Fruit fly (Drosophila melanogaster) whole organism, prepupa: ENCODE results near the gene Dhc93AB.

Source experiments
- Blimp-1 ChIP-seq: fragments of 200-800 bp; sonication (Bioruptor generic); optimal IDR thresholded peaks from 3 replicates; lab custom pipeline; 2017; ENCODE audit warnings: missing biosample characterization, missing genetic modification characterization, mild to moderate bottlenecking, moderate library complexity, missing genetic modification reagents
- CG10631 ChIP-seq: fragments of 200-800 bp; sonication (Bioruptor generic); optimal IDR thresholded peaks from 2 replicates; lab custom pipeline; 2016; ENCODE audit warnings: missing biosample characterization, missing genetic modification characterization
- CG11762 ChIP-seq: fragments of 200-800 bp; sonication (Bioruptor generic); optimal IDR thresholded peaks from 3 replicates; lab custom pipeline; 2016; ENCODE audit warnings: missing biosample characterization, missing genetic modification characterization; ENCODE audit not compliant: insufficient read depth
- CG1621 ChIP-seq: fragments of 200-800 bp; sonication (Bioruptor generic); optimal IDR thresholded peaks from 3 replicates; lab custom pipeline; 2018; ENCODE audit warnings: missing biosample characterization, mild to moderate bottlenecking, missing genetic modification characterization
- CG16779 ChIP-seq: fragments of 200-800 bp; sonication (Bioruptor generic); optimal IDR thresholded peaks from 3 replicates; lab custom pipeline; 2017; ENCODE audit warnings: missing biosample characterization, mild to moderate bottlenecking, missing genetic modification characterization
- CG3032 ChIP-seq: fragments of 200-800 bp; optimal IDR thresholded peaks from 2 replicates; lab custom pipeline; 2019; ENCODE audit warnings: missing biosample characterization, mild to moderate bottlenecking, missing genetic modification characterization, moderate library complexity
- CG34406 ChIP-seq: fragments of 200-800 bp; sonication (Bioruptor generic); optimal IDR thresholded peaks from 3 replicates; lab custom pipeline; 2016; ENCODE audit warnings: missing biosample characterization, missing genetic modification characterization
- CG4318 ChIP-seq: fragments of 200-800 bp; sonication (Bioruptor generic); optimal IDR thresholded peaks from 3 replicates; lab custom pipeline; 2017; ENCODE audit warnings: missing biosample characterization, mild to moderate bottlenecking, missing genetic modification characterization
- CG6163 ChIP-seq: fragments of 200-800 bp; sonication (Bioruptor generic); IDR thresholded peaks from 3 replicates; pipeline ENCODE4 v1.3.6; 2022; ENCODE audit warnings: missing biosample characterization, missing genetic modification characterization
- CG6276 ChIP-seq: fragments of 200-800 bp; sonication (Bioruptor generic); optimal IDR thresholded peaks from 2 replicates; lab custom pipeline; 2017; ENCODE audit warnings: missing biosample characterization, mild to moderate bottlenecking, missing genetic modification characterization
- CG6808 ChIP-seq: fragments of 200-800 bp; sonication (Bioruptor generic); optimal IDR thresholded peaks from 3 replicates; lab custom pipeline; 2017; ENCODE audit warnings: missing biosample characterization, missing genetic modification characterization, mild to moderate bottlenecking, moderate library complexity, missing genetic modification reagents
- CG7368 ChIP-seq: fragments of 200-800 bp; sonication (Bioruptor generic); optimal IDR thresholded peaks from 3 replicates; lab custom pipeline; 2016; ENCODE audit warnings: missing biosample characterization, missing genetic modification characterization
- CG8319 ChIP-seq: fragments of 200-800 bp; sonication (Bioruptor generic); optimal IDR thresholded peaks from 3 replicates; lab custom pipeline; 2016; ENCODE audit warnings: missing biosample characterization, missing genetic modification characterization
- CG8632 ChIP-seq: fragments of 200-800 bp; sonication (Bioruptor generic); optimal IDR thresholded peaks from 3 replicates; lab custom pipeline; 2016; ENCODE audit warnings: missing biosample characterization, missing genetic modification characterization
- CG9139 ChIP-seq: fragments of 200-800 bp; sonication (Bioruptor generic); optimal IDR thresholded peaks from 3 replicates; lab custom pipeline; 2017; ENCODE audit warnings: missing biosample characterization, mild to moderate bottlenecking, missing genetic modification characterization
- Hr38 ChIP-seq: sonication (Bioruptor generic); optimal IDR thresholded peaks from 2 replicates; lab custom pipeline; 2016; ENCODE audit warnings: missing biosample characterization, missing genetic modification characterization
- Hr39 ChIP-seq: fragments of 200-800 bp; sonication (Bioruptor generic); optimal IDR thresholded peaks from 2 replicates; lab custom pipeline; 2016; ENCODE audit warnings: missing biosample characterization, missing genetic modification characterization
- Hr4 ChIP-seq: fragments of 200-800 bp; sonication (Bioruptor generic); optimal IDR thresholded peaks from 3 replicates; lab custom pipeline; 2016; ENCODE audit warnings: missing biosample characterization, missing genetic modification characterization
- OdsH ChIP-seq: fragments of 200-800 bp; sonication (Bioruptor generic); optimal IDR thresholded peaks from 3 replicates; lab custom pipeline; 2016; ENCODE audit warnings: missing biosample characterization, missing genetic modification characterization
- Smox ChIP-seq: fragments of 200-800 bp; sonication (Bioruptor generic); optimal IDR thresholded peaks from 3 replicates; lab custom pipeline; 2016; ENCODE audit warnings: missing biosample characterization, missing genetic modification characterization
- Sox14 ChIP-seq: fragments of 200-800 bp; sonication (Bioruptor generic); optimal IDR thresholded peaks from 3 replicates; lab custom pipeline; 2016; ENCODE audit warnings: missing biosample characterization, missing genetic modification characterization
- Sox15 ChIP-seq: fragments of 200-800 bp; sonication (Bioruptor generic); optimal IDR thresholded peaks from 3 replicates; lab custom pipeline; 2016; ENCODE audit warnings: missing biosample characterization, missing genetic modification characterization
- cyc ChIP-seq: fragments of 200-800 bp; sonication (Bioruptor generic); optimal IDR thresholded peaks from 3 replicates; lab custom pipeline; 2016; ENCODE audit warnings: missing biosample characterization, missing genetic modification characterization
- eg ChIP-seq: fragments of 200-800 bp; sonication (Bioruptor generic); IDR thresholded peaks from 3 replicates; pipeline ENCODE4 v1.3.6; 2022; ENCODE audit warnings: missing biosample characterization, missing genetic modification characterization
- esn ChIP-seq: fragments of 200-800 bp; sonication (Bioruptor generic); optimal IDR thresholded peaks from 2 replicates; lab custom pipeline; 2016; ENCODE audit warnings: missing biosample characterization, mild to moderate bottlenecking, missing genetic modification characterization, moderate library complexity
- fd59A ChIP-seq: fragments of 200-800 bp; sonication (Bioruptor generic); optimal IDR thresholded peaks from 2 replicates; lab custom pipeline; 2017; ENCODE audit warnings: missing biosample characterization, mild to moderate bottlenecking, missing genetic modification characterization, missing genetic modification reagents
- fkh ChIP-seq: fragments of 200-800 bp; sonication (Bioruptor generic); optimal IDR thresholded peaks from 3 replicates; lab custom pipeline; 2017; ENCODE audit warnings: missing biosample characterization, mild to moderate bottlenecking, missing genetic modification characterization, moderate library complexity
- spab ChIP-seq: fragments of 200-800 bp; sonication (Bioruptor generic); optimal IDR thresholded peaks from 2 replicates; lab custom pipeline; 2017; ENCODE audit warnings: missing biosample characterization, mild to moderate bottlenecking, missing genetic modification characterization, missing genetic modification reagents
- ss ChIP-seq, 2 experiments: fragments of 200-800 bp; sonication (Bioruptor generic); optimal IDR thresholded peaks; 2 replicates in 1 of 2; 3 replicates in 1 of 2; lab custom pipeline; 2017 to 2018; ENCODE audit warnings: mild to moderate bottlenecking in 2 of 2, missing biosample characterization in 2 of 2, missing genetic modification characterization in 2 of 2, moderate library complexity in 1 of 2
- svp ChIP-seq: fragments of 200-800 bp; sonication (Bioruptor generic); peaks from one replicate; lab custom pipeline; 2016; ENCODE audit warnings: missing biosample characterization, missing genetic modification characterization
- topi ChIP-seq: fragments of 200-800 bp; sonication (Bioruptor generic); optimal IDR thresholded peaks from 3 replicates; lab custom pipeline; 2016; ENCODE audit warnings: missing biosample characterization, missing genetic modification characterization
- vri ChIP-seq: fragments of 200-800 bp; sonication (Bioruptor generic); optimal IDR thresholded peaks from 3 replicates; lab custom pipeline; 2016; ENCODE audit warnings: missing biosample characterization, mild to moderate bottlenecking, missing genetic modification characterization

Gene Dhc93AB

dm6 chr3R:20984087-20984486, 58.2 kb downstream of the Dhc93AB start:
- TF ChIP-seq esn (GFP tag; lab: Kevin White, UChicago) (no peak), CG3032 (tag; lab: Kevin White, UChicago) (no peak), CG4318 (GFP tag; lab: Kevin White, UChicago) (no peak), CG10631 (GFP tag; lab: Kevin White, UChicago) (no peak), Hr4 (GFP tag; lab: Kevin White, UChicago) (no peak), Sox14 (GFP tag; lab: Kevin White, UChicago) (no peak), Sox15 (GFP tag; lab: Kevin White, UChicago) (no peak), Hr39 (no peak), CG6163 (no peak), CG6276 (GFP tag; lab: Kevin White, UChicago) (no peak), vri (GFP tag; lab: Kevin White, UChicago) (no peak), CG16779 (tag; lab: Kevin White, UChicago) (no peak), fd59A (GFP tag; lab: Kevin White, UChicago) (no peak), spab (GFP tag; lab: Kevin White, UChicago) (no peak), CG1621 (tag; lab: Kevin White, UChicago) (no peak), cyc (GFP tag; lab: Kevin White, UChicago) (no peak)

dm6 chr3R:20977846-20978295, 64.4 kb downstream of the Dhc93AB start, which contains the start of gene Calx:
Calx (plus strand) TSS chr3R:20978183.
- no peak for TF ChIP-seq cyc (GFP tag; lab: Kevin White, UChicago)
- TF ChIP-seq svp: peak; percentile 90
- no peak for TF ChIP-seq Sox14 (GFP tag; lab: Kevin White, UChicago)
- no peak for TF ChIP-seq CG6276 (GFP tag; lab: Kevin White, UChicago)
- TF ChIP-seq Smox (GFP tag; lab: Kevin White, UChicago): no peak
- TF ChIP-seq, all 60 proteins: peak for 1

dm6 chr3R:20976649-20977048, 65.7 kb downstream of the Dhc93AB start:
- TF ChIP-seq Blimp-1 (GFP tag; lab: Kevin White, UChicago) (no peak), Hr38 (no peak), eg (no peak), CG6808 (no peak), spab (GFP tag; lab: Kevin White, UChicago) (no peak), esn (GFP tag; lab: Kevin White, UChicago) (no peak), CG9139 (GFP tag; lab: Kevin White, UChicago) (no peak), CG16779 (tag; lab: Kevin White, UChicago) (no peak), fkh (no peak), CG8319 (no peak), CG7368 (GFP tag; lab: Kevin White, UChicago) (no peak), CG8632 (GFP tag; lab: Kevin White, UChicago) (no peak), OdsH (GFP tag; lab: Kevin White, UChicago) (no peak), CG11762 (GFP tag; lab: Kevin White, UChicago) (no peak), CG3032 (tag; lab: Kevin White, UChicago) (no peak), CG34406 (no peak), topi (GFP tag; lab: Kevin White, UChicago) (no peak), ss (GFP tag; optimal IDR thresholded peaks at IDR 0.05; lab: Kevin White, UChicago) (no peak)
